Fruit fly (Drosophila melanogaster): Measurements from ENCODE around the gene CG8031.
A peak's percentile ranks its signal among the peaks of the same experiment; 100 is the strongest.

The CG8031 gene

dm6 chr3R:12974447-12974846 is 36.7 kb downstream of the CG8031 start (continued):
- peak; percentile 17 for TF ChIP-seq CG18599 (GFP tag; optimal IDR thresholded peaks at IDR 0.05)
- TF ChIP-seq corto (GFP tag; optimal IDR thresholded peaks at IDR 0.05): peak; percentile 28
- TF ChIP-seq zf30C (GFP tag; optimal IDR thresholded peaks at IDR 0.05): peak; percentile 21
- peak in 1 of 2 experiments; percentile 32 for TF ChIP-seq Trl (optimal IDR thresholded peaks at IDR 0.05)
- TF ChIP-seq Trl (GFP tag; optimal IDR thresholded peaks at IDR 0.05): no peak
- TF ChIP-seq CG2678 (tag; optimal IDR thresholded peaks at IDR 0.05): peak; percentile 46
- TF ChIP-seq kni (GFP tag; optimal IDR thresholded peaks at IDR 0.05): no peak
- no peak for TF ChIP-seq onecut (GFP tag; IDR thresholded peaks at IDR 0.05)
- no peak for TF ChIP-seq luna (GFP tag; optimal IDR thresholded peaks at IDR 0.05)
- TF ChIP-seq CG3281 (GFP tag; optimal IDR thresholded peaks at IDR 0.05): no peak
- no peak for TF ChIP-seq gt (GFP tag; IDR thresholded peaks at IDR 0.05)
- TF ChIP-seq mirr (GFP tag; optimal IDR thresholded peaks at IDR 0.05): no peak
- peak; percentile 40 for TF ChIP-seq Blimp-1 (GFP tag; optimal IDR thresholded peaks at IDR 0.05)
- peak; percentile 12 for TF ChIP-seq CG10979 (tag; optimal IDR thresholded peaks at IDR 0.05)
- peak; percentile 2 for TF ChIP-seq Sox102F (GFP tag; optimal IDR thresholded peaks at IDR 0.05)
- TF ChIP-seq D19A (tag; optimal IDR thresholded peaks at IDR 0.05): peak; percentile 1
- TF ChIP-seq ERR (GFP tag; optimal IDR thresholded peaks at IDR 0.05): no peak

- TF ChIP-seq B-H1 (GFP tag; IDR thresholded peaks at IDR 0.05) (no peak), row (GFP tag; IDR thresholded peaks at IDR 0.05) (no peak), lab (GFP tag; optimal IDR thresholded peaks at IDR 0.05) (peak; percentile 3), psq (GFP tag; optimal IDR thresholded peaks at IDR 0.05) (no peak), GATAe (GFP tag; conservative IDR thresholded peaks at IDR 0.05) (peak; percentile 76), grn (GFP tag; optimal IDR thresholded peaks at IDR 0.05) (peak; percentile 81), Taf1 (GFP tag; IDR thresholded peaks at IDR 0.05) (no peak), CG11398 (GFP tag; optimal IDR thresholded peaks at IDR 0.05) (no peak), Gug (GFP tag; IDR thresholded peaks at IDR 0.05) (no peak), sug (tag; optimal IDR thresholded peaks at IDR 0.05) (peak; percentile 80), vnd (GFP tag; IDR thresholded peaks at IDR 0.05; ENCODE audit: partially characterized antibody) (peak; percentile 35; the same call in 1 of the 3 replicates), CG18476 (GFP tag; optimal IDR thresholded peaks at IDR 0.05) (no peak), Xrp1 (GFP tag; IDR thresholded peaks at IDR 0.05) (no peak), exex (tag; optimal IDR thresholded peaks at IDR 0.05) (peak; percentile 98), CG7928 (GFP tag; optimal IDR thresholded peaks at IDR 0.05) (peak; percentile 57), org-1 (GFP tag; optimal IDR thresholded peaks at IDR 0.05) (no peak), Hr51 (GFP tag; optimal IDR thresholded peaks at IDR 0.05) (no peak), CG18599 (GFP tag; optimal IDR thresholded peaks at IDR 0.05) (peak; percentile 8), mirr (GFP tag; optimal IDR thresholded peaks at IDR 0.05) (peak; percentile 63), CG34376 (GFP tag; optimal IDR thresholded peaks at IDR 0.05) (peak; percentile 78), sd (tag; optimal IDR thresholded peaks at IDR 0.05) (peak; percentile 61), CG10543 (GFP tag; optimal IDR thresholded peaks at IDR 0.05) (peak; percentile 10), HLH4C (GFP tag; IDR thresholded peaks at IDR 0.05; ENCODE audit: partially characterized antibody) (no peak), esg (GFP tag; conservative IDR thresholded peaks at IDR 0.05) (no peak), Hey (tag; optimal IDR thresholded peaks at IDR 0.05) (peak; percentile 92)
Observed at dm6 chr3R:12972106-12972505, 39.0 kb downstream of the CG8031 start.
